Fruit fly (Drosophila melanogaster) whole organism, prepupa: ENCODE data around the gene janA.
A peak's percentile ranks its signal among the peaks of the same experiment; 100 is the strongest.

Source experiments
- CG10631 ChIP-seq: fragments of 200-800 bp; sonication (Bioruptor generic); optimal IDR thresholded peaks from 2 replicates; lab custom pipeline; 2016; ENCODE audit warnings: missing biosample characterization, missing genetic modification characterization
- CG10669 ChIP-seq: fragments of 200-800 bp; sonication (Bioruptor generic); optimal IDR thresholded peaks from 3 replicates; lab custom pipeline; 2018; ENCODE audit warnings: missing biosample characterization, mild to moderate bottlenecking, missing genetic modification characterization, moderate library complexity
- CG11294 ChIP-seq: fragments of 200-800 bp; sonication (Bioruptor generic); IDR thresholded peaks from 2 replicates; pipeline ENCODE4 v1.3.6; 2022; ENCODE audit warnings: missing biosample characterization, missing genetic modification characterization
- CG15336 ChIP-seq: fragments of 200-800 bp; sonication (Bioruptor generic); IDR thresholded peaks from 2 replicates; pipeline ENCODE4 v1.3.6; 2022; ENCODE audit warnings: missing biosample characterization, missing genetic modification characterization
- CG1621 ChIP-seq: fragments of 200-800 bp; sonication (Bioruptor generic); optimal IDR thresholded peaks from 3 replicates; lab custom pipeline; 2018; ENCODE audit warnings: missing biosample characterization, mild to moderate bottlenecking, missing genetic modification characterization
- CG16779 ChIP-seq: fragments of 200-800 bp; sonication (Bioruptor generic); optimal IDR thresholded peaks from 3 replicates; lab custom pipeline; 2017; ENCODE audit warnings: missing biosample characterization, mild to moderate bottlenecking, missing genetic modification characterization
- CG3032 ChIP-seq: fragments of 200-800 bp; optimal IDR thresholded peaks from 2 replicates; lab custom pipeline; 2019; ENCODE audit warnings: missing biosample characterization, mild to moderate bottlenecking, missing genetic modification characterization, moderate library complexity
- CG31627 ChIP-seq: fragments of 200-800 bp; sonication (Bioruptor generic); optimal IDR thresholded peaks from 3 replicates; lab custom pipeline; 2016; ENCODE audit warnings: missing biosample characterization, missing genetic modification characterization
- CG32006 ChIP-seq: fragments of 200-800 bp; sonication (Bioruptor generic); optimal IDR thresholded peaks from 3 replicates; lab custom pipeline; 2017; ENCODE audit warnings: missing biosample characterization, mild to moderate bottlenecking, missing genetic modification characterization
- CG34406 ChIP-seq: fragments of 200-800 bp; sonication (Bioruptor generic); optimal IDR thresholded peaks from 3 replicates; lab custom pipeline; 2016; ENCODE audit warnings: missing biosample characterization, missing genetic modification characterization
- CG3919 ChIP-seq: fragments of 200-800 bp; sonication (Bioruptor generic); optimal IDR thresholded peaks from 3 replicates; lab custom pipeline; 2016; ENCODE audit warnings: missing biosample characterization, missing genetic modification characterization
- CG4318 ChIP-seq: fragments of 200-800 bp; sonication (Bioruptor generic); optimal IDR thresholded peaks from 3 replicates; lab custom pipeline; 2017; ENCODE audit warnings: missing biosample characterization, mild to moderate bottlenecking, missing genetic modification characterization
- CG6163 ChIP-seq: fragments of 200-800 bp; sonication (Bioruptor generic); IDR thresholded peaks from 3 replicates; pipeline ENCODE4 v1.3.6; 2022; ENCODE audit warnings: missing biosample characterization, missing genetic modification characterization
- CG6276 ChIP-seq: fragments of 200-800 bp; sonication (Bioruptor generic); optimal IDR thresholded peaks from 2 replicates; lab custom pipeline; 2017; ENCODE audit warnings: missing biosample characterization, mild to moderate bottlenecking, missing genetic modification characterization
- CG6792 ChIP-seq: fragments of 200-800 bp; sonication (Bioruptor generic); optimal IDR thresholded peaks from 3 replicates; lab custom pipeline; 2016; ENCODE audit warnings: missing biosample characterization, missing genetic modification characterization
- CG6808 ChIP-seq: fragments of 200-800 bp; sonication (Bioruptor generic); optimal IDR thresholded peaks from 3 replicates; lab custom pipeline; 2017; ENCODE audit warnings: missing biosample characterization, missing genetic modification characterization, mild to moderate bottlenecking, moderate library complexity, missing genetic modification reagents
- CG6854 ChIP-seq: fragments of 200-800 bp; sonication (Bioruptor generic); optimal IDR thresholded peaks from 2 replicates; lab custom pipeline; 2017; ENCODE audit warnings: missing biosample characterization, mild to moderate bottlenecking, missing genetic modification characterization
- CG7368 ChIP-seq: fragments of 200-800 bp; sonication (Bioruptor generic); optimal IDR thresholded peaks from 3 replicates; lab custom pipeline; 2016; ENCODE audit warnings: missing biosample characterization, missing genetic modification characterization
- CG8319 ChIP-seq: fragments of 200-800 bp; sonication (Bioruptor generic); optimal IDR thresholded peaks from 3 replicates; lab custom pipeline; 2016; ENCODE audit warnings: missing biosample characterization, missing genetic modification characterization
- CG9139 ChIP-seq: fragments of 200-800 bp; sonication (Bioruptor generic); optimal IDR thresholded peaks from 3 replicates; lab custom pipeline; 2017; ENCODE audit warnings: missing biosample characterization, mild to moderate bottlenecking, missing genetic modification characterization
- Eip75B ChIP-seq: fragments of 200-800 bp; sonication (Bioruptor generic); optimal IDR thresholded peaks from 3 replicates; lab custom pipeline; 2016; ENCODE audit warnings: missing biosample characterization, missing genetic modification characterization
- Eip78C ChIP-seq: fragments of 200-800 bp; sonication (Bioruptor generic); peaks from one replicate; lab custom pipeline; 2016; ENCODE audit warnings: missing biosample characterization, missing genetic modification characterization
- Ets21C ChIP-seq: fragments of 200-800 bp; sonication (Bioruptor generic); optimal IDR thresholded peaks from 3 replicates; lab custom pipeline; 2016; ENCODE audit warnings: missing biosample characterization, missing genetic modification characterization
- Ets96B ChIP-seq: fragments of 200-800 bp; optimal IDR thresholded peaks from 2 replicates; lab custom pipeline; 2019; ENCODE audit warnings: missing biosample characterization, mild to moderate bottlenecking, missing genetic modification characterization, moderate library complexity
- Gug ChIP-seq: fragments of 200-800 bp; sonication (Bioruptor generic); IDR thresholded peaks from 2 replicates; pipeline ENCODE4 v1.3.6; 2022; ENCODE audit warnings: missing biosample characterization, missing genetic modification characterization
- Hr39 ChIP-seq: fragments of 200-800 bp; sonication (Bioruptor generic); optimal IDR thresholded peaks from 2 replicates; lab custom pipeline; 2016; ENCODE audit warnings: missing biosample characterization, missing genetic modification characterization
- Hr4 ChIP-seq: fragments of 200-800 bp; sonication (Bioruptor generic); optimal IDR thresholded peaks from 3 replicates; lab custom pipeline; 2016; ENCODE audit warnings: missing biosample characterization, missing genetic modification characterization
- Lpt ChIP-seq: fragments of 200-800 bp; sonication (Bioruptor generic); optimal IDR thresholded peaks from 3 replicates; lab custom pipeline; 2016; ENCODE audit warnings: missing biosample characterization, missing genetic modification characterization
- OdsH ChIP-seq: fragments of 200-800 bp; sonication (Bioruptor generic); optimal IDR thresholded peaks from 3 replicates; lab custom pipeline; 2016; ENCODE audit warnings: missing biosample characterization, missing genetic modification characterization
- Smox ChIP-seq: fragments of 200-800 bp; sonication (Bioruptor generic); optimal IDR thresholded peaks from 3 replicates; lab custom pipeline; 2016; ENCODE audit warnings: missing biosample characterization, missing genetic modification characterization
- Sox102F ChIP-seq: fragments of 200-800 bp; sonication (Bioruptor generic); optimal IDR thresholded peaks from 2 replicates; lab custom pipeline; 2016; ENCODE audit warnings: missing biosample characterization, mild to moderate bottlenecking, missing genetic modification characterization
- Sox14 ChIP-seq: fragments of 200-800 bp; sonication (Bioruptor generic); optimal IDR thresholded peaks from 3 replicates; lab custom pipeline; 2016; ENCODE audit warnings: missing biosample characterization, missing genetic modification characterization
- achi ChIP-seq: fragments of 200-800 bp; sonication (Bioruptor generic); optimal IDR thresholded peaks from 3 replicates; lab custom pipeline; 2016; ENCODE audit warnings: missing biosample characterization, missing genetic modification characterization
- acj6 ChIP-seq: fragments of 200-800 bp; sonication (Bioruptor generic); optimal IDR thresholded peaks from 3 replicates; lab custom pipeline; 2016; ENCODE audit warnings: missing biosample characterization, missing genetic modification characterization
- cyc ChIP-seq: fragments of 200-800 bp; sonication (Bioruptor generic); optimal IDR thresholded peaks from 3 replicates; lab custom pipeline; 2016; ENCODE audit warnings: missing biosample characterization, missing genetic modification characterization
- dac ChIP-seq: fragments of 200-800 bp; sonication (Bioruptor generic); optimal IDR thresholded peaks from 2 replicates; lab custom pipeline; 2017; ENCODE audit warnings: missing biosample characterization, mild to moderate bottlenecking, missing genetic modification characterization
- dsx ChIP-seq: fragments of 200-800 bp; optimal IDR thresholded peaks from 3 replicates; lab custom pipeline; 2019; ENCODE audit warnings: missing biosample characterization, mild to moderate bottlenecking, missing genetic modification characterization, moderate library complexity; ENCODE audit not compliant: poor library complexity, severe bottlenecking
- esn ChIP-seq: fragments of 200-800 bp; sonication (Bioruptor generic); optimal IDR thresholded peaks from 2 replicates; lab custom pipeline; 2016; ENCODE audit warnings: missing biosample characterization, mild to moderate bottlenecking, missing genetic modification characterization, moderate library complexity
- fd85E ChIP-seq: fragments of 200-800 bp; sonication (Bioruptor generic); optimal IDR thresholded peaks from 3 replicates; lab custom pipeline; 2016; ENCODE audit warnings: missing biosample characterization, missing genetic modification characterization
- fkh ChIP-seq: fragments of 200-800 bp; sonication (Bioruptor generic); optimal IDR thresholded peaks from 3 replicates; lab custom pipeline; 2017; ENCODE audit warnings: missing biosample characterization, mild to moderate bottlenecking, missing genetic modification characterization, moderate library complexity
- lz ChIP-seq: fragments of 200-800 bp; sonication (Bioruptor generic); optimal IDR thresholded peaks from 3 replicates; lab custom pipeline; 2016; ENCODE audit warnings: missing biosample characterization, missing genetic modification characterization
- net ChIP-seq: fragments of 200-800 bp; sonication (Bioruptor generic); optimal IDR thresholded peaks from 3 replicates; lab custom pipeline; 2016; ENCODE audit warnings: missing biosample characterization, missing genetic modification characterization
- pdm3 ChIP-seq: fragments of 200-800 bp; sonication (Bioruptor generic); optimal IDR thresholded peaks from 3 replicates; lab custom pipeline; 2016; ENCODE audit warnings: missing biosample characterization, missing genetic modification characterization
- spab ChIP-seq: fragments of 200-800 bp; sonication (Bioruptor generic); optimal IDR thresholded peaks from 2 replicates; lab custom pipeline; 2017; ENCODE audit warnings: missing biosample characterization, mild to moderate bottlenecking, missing genetic modification characterization, missing genetic modification reagents
- ss ChIP-seq, 2 experiments: fragments of 200-800 bp; sonication (Bioruptor generic); optimal IDR thresholded peaks; 2 replicates in 1 of 2; 3 replicates in 1 of 2; lab custom pipeline; 2017 to 2018; ENCODE audit warnings: mild to moderate bottlenecking in 2 of 2, missing biosample characterization in 2 of 2, missing genetic modification characterization in 2 of 2, moderate library complexity in 1 of 2
- svp ChIP-seq: fragments of 200-800 bp; sonication (Bioruptor generic); peaks from one replicate; lab custom pipeline; 2016; ENCODE audit warnings: missing biosample characterization, missing genetic modification characterization
- topi ChIP-seq: fragments of 200-800 bp; sonication (Bioruptor generic); optimal IDR thresholded peaks from 3 replicates; lab custom pipeline; 2016; ENCODE audit warnings: missing biosample characterization, missing genetic modification characterization
- vri ChIP-seq: fragments of 200-800 bp; sonication (Bioruptor generic); optimal IDR thresholded peaks from 3 replicates; lab custom pipeline; 2016; ENCODE audit warnings: missing biosample characterization, mild to moderate bottlenecking, missing genetic modification characterization

The janA gene

DNA sequence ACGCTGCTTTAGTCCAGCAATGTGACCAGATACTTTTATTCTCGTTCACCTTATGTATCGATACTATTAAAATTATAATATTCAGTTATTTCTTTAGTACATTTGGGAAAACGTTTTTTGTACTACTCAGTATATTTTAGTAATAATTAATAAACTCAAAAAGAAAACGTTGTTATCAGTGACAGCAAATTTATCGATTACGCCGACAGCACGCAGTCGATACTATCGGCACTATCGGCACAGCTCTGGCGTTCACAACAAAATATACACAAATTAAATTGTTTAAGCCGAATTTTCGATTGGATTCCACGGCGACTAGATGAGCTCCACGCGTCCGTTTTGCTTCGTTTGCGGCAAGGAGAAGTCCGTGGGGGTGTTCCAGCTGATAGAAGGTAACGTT lies at the start of gene janA, which contains the start of the genes Sry-alpha and Sry-beta:
Gene janA, minus strand, starts transcription at position 40 of the 400 bp plus-strand sequence.
Gene Sry-alpha, plus strand, starts transcription at position 226 of the 400 bp plus-strand sequence.
Gene Sry-beta, plus strand, starts transcription at position 226 of the 400 bp plus-strand sequence.
- TF ChIP-seq CG3032 (tag; lab: Kevin White, UChicago): peak; percentile 18
- TF ChIP-seq dsx: peak; percentile 91
- no peak for TF ChIP-seq Lpt (GFP tag; lab: Kevin White, UChicago)
- TF ChIP-seq esn: peak; percentile 45

DNA sequence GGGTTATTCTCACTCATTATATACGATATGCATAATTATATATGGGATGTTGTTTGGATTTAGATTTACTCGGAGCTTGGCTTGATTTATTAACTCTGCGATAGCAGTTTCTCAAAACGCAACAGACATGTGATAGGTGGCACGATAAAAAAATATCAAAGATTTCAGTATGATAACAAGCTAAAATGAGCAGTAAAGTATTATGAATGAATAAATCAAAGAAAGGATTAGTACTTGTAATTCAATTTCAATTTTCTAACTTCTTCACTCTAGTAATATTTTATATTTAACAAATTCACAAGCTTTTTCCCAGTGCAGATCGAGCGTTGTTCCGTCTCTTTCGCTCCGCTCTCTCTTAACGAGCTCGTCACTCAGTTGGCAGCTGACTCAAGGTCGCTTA lies 44.8 kb upstream of the janA start:
- no peak for TF ChIP-seq ss (GFP tag; optimal IDR thresholded peaks at IDR 0.05; lab: Kevin White, UChicago)
- no peak for TF ChIP-seq dsx
- no peak for TF ChIP-seq CG32006 (GFP tag; lab: Kevin White, UChicago)
- no peak for TF ChIP-seq Lpt (GFP tag; lab: Kevin White, UChicago)
- TF ChIP-seq CG9139 (GFP tag; lab: Kevin White, UChicago): no peak
- peak; percentile 26 for TF ChIP-seq esn
- no peak for TF ChIP-seq pdm3 (GFP tag; lab: Kevin White, UChicago)
- TF ChIP-seq CG8319 (GFP tag; lab: Kevin White, UChicago): no peak
- no peak for TF ChIP-seq Gug (GFP tag; lab: Robert Waterston, UW)
- TF ChIP-seq Smox (GFP tag; lab: Kevin White, UChicago): peak; percentile 15
- no peak for TF ChIP-seq Ets21C (GFP tag; lab: Kevin White, UChicago)
- no peak for TF ChIP-seq CG3919 (GFP tag; lab: Kevin White, UChicago)
- no peak for TF ChIP-seq net (GFP tag; lab: Kevin White, UChicago)
- TF ChIP-seq CG6808: no peak
- no peak for TF ChIP-seq cyc (GFP tag; lab: Kevin White, UChicago)
- TF ChIP-seq CG4318 (GFP tag; lab: Kevin White, UChicago): no peak
- no peak for TF ChIP-seq CG10631 (GFP tag; lab: Kevin White, UChicago)
- no peak for TF ChIP-seq vri (GFP tag; lab: Kevin White, UChicago)
- TF ChIP-seq CG16779 (tag; lab: Kevin White, UChicago): no peak
- TF ChIP-seq spab: no peak
- TF ChIP-seq dac: no peak
- TF ChIP-seq Hr4 (GFP tag; lab: Kevin White, UChicago): peak; percentile 3
- TF ChIP-seq CG10669 (GFP tag; lab: Kevin White, UChicago): no peak
- no peak for TF ChIP-seq CG6792 (GFP tag; lab: Kevin White, UChicago)
- TF ChIP-seq fd85E: no peak
- TF ChIP-seq CG15336 (GFP tag; lab: Robert Waterston, UW): no peak
- TF ChIP-seq Eip78C (GFP tag; lab: Kevin White, UChicago): peak; percentile 58
- TF ChIP-seq lz (GFP tag; lab: Kevin White, UChicago): no peak
- TF ChIP-seq CG6163 (GFP tag; lab: Robert Waterston, UW): no peak
- TF ChIP-seq svp (GFP tag; lab: Kevin White, UChicago): peak; percentile 37
- TF ChIP-seq Ets96B: no peak
- TF ChIP-seq Sox14 (GFP tag; lab: Kevin White, UChicago): peak; percentile 0
- TF ChIP-seq topi (GFP tag; lab: Kevin White, UChicago): peak; percentile 6
- TF ChIP-seq Hr39: peak; percentile 6
- TF ChIP-seq CG7368 (GFP tag; lab: Kevin White, UChicago): no peak
- TF ChIP-seq CG1621 (tag; lab: Kevin White, UChicago): no peak
- TF ChIP-seq achi (GFP tag; lab: Kevin White, UChicago): no peak
- peak; percentile 4 for TF ChIP-seq CG31627
- no peak for TF ChIP-seq Sox102F (GFP tag; lab: Kevin White, UChicago)

DNA sequence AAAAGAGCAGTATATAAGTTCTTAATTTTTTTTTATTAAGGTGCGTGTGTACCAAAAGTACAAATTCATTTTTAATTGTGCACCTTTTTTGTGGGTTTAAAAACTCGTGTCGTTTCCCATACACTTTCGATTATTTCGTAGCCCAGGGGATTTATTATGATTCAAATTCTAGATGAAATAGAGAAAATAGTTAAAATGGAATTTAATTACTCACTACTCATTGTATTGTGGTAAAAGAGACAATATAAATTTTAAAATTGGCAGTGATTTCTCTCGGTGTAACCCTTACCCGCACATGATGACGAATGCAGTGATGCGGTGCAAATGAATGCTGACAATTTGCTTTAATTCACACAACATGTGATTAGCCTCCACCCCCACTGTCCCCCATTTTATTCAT lies 43.9 kb upstream of the janA start:
- TF ChIP-seq CG3919 (GFP tag; lab: Kevin White, UChicago): peak; percentile 32
- TF ChIP-seq CG34406 (GFP tag; lab: Kevin White, UChicago): peak; percentile 14
- TF ChIP-seq Ets21C (GFP tag; lab: Kevin White, UChicago): peak; percentile 22
- no peak for TF ChIP-seq CG15336 (GFP tag; lab: Robert Waterston, UW)
- TF ChIP-seq CG6854: no peak
- TF ChIP-seq acj6 (GFP tag; lab: Kevin White, UChicago): peak; percentile 8
- no peak for TF ChIP-seq dsx
- TF ChIP-seq Sox14 (GFP tag; lab: Kevin White, UChicago): peak; percentile 16
- TF ChIP-seq CG6163 (GFP tag; lab: Robert Waterston, UW): no peak
- no peak for TF ChIP-seq CG10669 (GFP tag; lab: Kevin White, UChicago)
- no peak for TF ChIP-seq CG16779 (tag; lab: Kevin White, UChicago)
- TF ChIP-seq fkh: no peak
- no peak; the same call in 1 of the 2 replicates for TF ChIP-seq CG11294 (GFP tag; lab: Robert Waterston, UW)
- no peak for TF ChIP-seq spab
- TF ChIP-seq Eip78C (GFP tag; lab: Kevin White, UChicago): peak; percentile 69
- no peak for TF ChIP-seq CG6276 (GFP tag; lab: Kevin White, UChicago)
- TF ChIP-seq Eip75B (GFP tag; lab: Kevin White, UChicago): no peak
- TF ChIP-seq Sox102F (GFP tag; lab: Kevin White, UChicago): peak; percentile 23
- TF ChIP-seq CG8319 (GFP tag; lab: Kevin White, UChicago): no peak
- no peak for TF ChIP-seq fd85E
- no peak for TF ChIP-seq net (GFP tag; lab: Kevin White, UChicago)
- TF ChIP-seq OdsH: peak; percentile 18
